Fruit fly (Drosophila melanogaster): ENCODE results near the gene CG7497.
A peak's percentile ranks its signal among the peaks of the same experiment; 100 is the strongest.

Gene CG7497

dm6 chr3L:17631247-17631646 lies 2.0 kb upstream of the CG7497 start:
- TF ChIP-seq dsf (GFP tag; optimal IDR thresholded peaks at IDR 0.05; ENCODE audit: borderline replicate concordance) (no peak), foxo (GFP tag; optimal IDR thresholded peaks at IDR 0.05) (peak in 1 of 2 experiments; percentile 2), Hnf4 (GFP tag; optimal IDR thresholded peaks at IDR 0.05) (no peak), Rel (GFP tag; optimal IDR thresholded peaks at IDR 0.05) (no peak), Rel (tag; optimal IDR thresholded peaks at IDR 0.05) (peak; percentile 34)

dm6 chr3L:17637809-17638208 lies 4.6 kb downstream of the CG7497 start:
- TF ChIP-seq jim (GFP tag; optimal IDR thresholded peaks at IDR 0.05) (no peak), HLH106 (tag; optimal IDR thresholded peaks at IDR 0.05) (no peak)

DNA sequence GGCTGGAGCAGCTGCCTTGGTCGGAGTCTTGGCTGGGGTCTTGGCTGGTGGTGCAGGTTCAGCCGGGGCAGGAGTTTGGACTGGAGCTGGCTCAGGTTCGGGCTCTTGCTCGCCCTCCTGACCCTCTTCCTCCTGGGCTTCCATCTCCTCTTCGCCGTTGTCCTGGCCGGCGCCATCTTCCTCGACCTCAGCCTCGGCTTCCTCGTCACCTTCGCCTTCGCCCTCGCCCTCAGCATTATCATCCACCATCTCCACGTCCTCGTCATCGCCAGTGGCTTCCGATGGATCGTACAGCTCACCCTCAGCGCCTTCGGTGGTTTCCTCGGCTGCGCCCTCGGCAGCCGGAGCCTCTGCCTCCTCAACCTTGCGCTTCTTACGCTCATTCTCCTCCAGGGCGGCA lies 5.4 kb downstream of the CG7497 start:
- TF ChIP-seq Vsx2 (GFP tag; optimal IDR thresholded peaks at IDR 0.05; ENCODE audit: partially characterized antibody) (no peak), dsf (GFP tag; optimal IDR thresholded peaks at IDR 0.05; ENCODE audit: borderline replicate concordance) (no peak), N (GFP tag; optimal IDR thresholded peaks at IDR 0.05) (no peak), fru (GFP tag; optimal IDR thresholded peaks at IDR 0.05) (no peak), GATAd (GFP tag; optimal IDR thresholded peaks at IDR 0.05) (no peak), brk (GFP tag; optimal IDR thresholded peaks at IDR 0.05) (no peak), OdsH (GFP tag; optimal IDR thresholded peaks at IDR 0.05) (no peak), woc (GFP tag; optimal IDR thresholded peaks at IDR 0.05) (no peak), Dfd (GFP tag; optimal IDR thresholded peaks at IDR 0.05) (no peak), dl (GFP tag; optimal IDR thresholded peaks at IDR 0.05; ENCODE audit: insufficient read depth in 1 of 2, partially characterized antibody in 2 of 2) (no peak)

DNA sequence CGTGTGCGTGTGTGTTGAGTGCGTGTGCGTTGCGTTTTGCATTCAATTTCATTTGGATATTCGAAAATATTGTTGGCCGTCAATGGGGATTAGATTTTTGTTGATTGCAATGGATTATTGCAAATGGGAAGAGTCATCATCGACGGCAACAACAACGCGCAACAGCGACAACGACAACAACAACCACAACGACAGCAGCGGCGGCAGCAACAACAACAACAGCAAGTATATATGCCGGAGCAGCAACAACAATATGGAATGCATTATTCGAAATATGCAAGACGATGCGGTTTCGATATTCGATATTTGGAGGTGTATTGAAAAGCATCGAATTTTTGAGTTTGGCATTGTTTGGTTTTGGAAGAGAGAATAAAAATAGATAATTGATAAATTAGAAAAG lies 8.8 kb downstream of the CG7497 start:
- no peak for TF ChIP-seq Abd-B (GFP tag; optimal IDR thresholded peaks at IDR 0.05)
- TF ChIP-seq Rel (GFP tag; optimal IDR thresholded peaks at IDR 0.05), result no peak
- no peak for TF ChIP-seq Rel (tag; optimal IDR thresholded peaks at IDR 0.05)
- TF ChIP-seq CG9705 (GFP tag; optimal IDR thresholded peaks at IDR 0.05), result no peak
- peak; percentile 87 for TF ChIP-seq Dfd (GFP tag; optimal IDR thresholded peaks at IDR 0.05)
- no peak for TF ChIP-seq Jra (GFP tag; optimal IDR thresholded peaks at IDR 0.05)

DNA sequence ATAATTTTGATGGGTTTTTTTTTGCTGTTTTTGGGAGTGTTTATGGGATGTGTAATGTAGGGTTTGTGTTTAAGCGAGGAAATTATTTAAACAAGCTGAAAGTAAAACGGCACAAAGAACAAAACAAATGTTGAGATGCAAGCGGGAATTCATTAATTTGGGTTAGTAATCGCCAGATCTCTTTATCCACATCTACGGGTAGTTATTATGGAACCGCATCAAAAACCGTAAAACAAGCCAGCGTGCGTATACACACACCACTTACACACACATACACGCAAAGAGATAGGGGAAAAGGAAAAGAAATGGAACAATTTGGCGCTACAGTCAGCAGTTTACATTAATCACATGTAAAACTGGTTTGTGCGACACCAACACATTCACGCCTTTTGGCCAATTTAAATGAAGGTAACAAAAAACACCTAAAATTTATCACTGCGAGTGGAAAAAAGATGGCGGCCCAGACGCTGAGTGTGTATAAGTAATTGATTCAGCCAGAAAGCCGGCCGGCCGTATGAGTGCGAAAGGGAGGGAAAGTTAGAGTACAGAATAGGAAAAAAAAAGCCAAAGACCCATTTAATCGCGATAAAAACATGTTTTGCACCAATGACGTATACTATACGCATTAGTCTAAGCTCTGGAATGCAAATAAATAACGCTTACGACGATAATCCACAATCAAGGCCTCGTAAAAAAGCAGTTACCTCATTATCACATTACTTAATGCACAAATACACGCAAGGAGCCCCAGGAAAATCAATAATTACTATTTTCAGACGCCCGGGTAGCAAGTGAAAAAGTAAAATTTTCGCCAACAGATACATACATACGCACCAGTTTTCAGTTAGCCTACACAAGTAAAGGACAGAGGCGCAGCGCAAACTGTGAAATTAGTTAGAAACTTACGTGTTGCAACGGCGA lies 11.0 kb downstream of the CG7497 start:
- TF ChIP-seq Vsx2 (GFP tag; optimal IDR thresholded peaks at IDR 0.05; ENCODE audit: partially characterized antibody), result peak; percentile 55
- no peak for TF ChIP-seq OdsH (GFP tag; optimal IDR thresholded peaks at IDR 0.05)
- no peak for TF ChIP-seq Abd-B (GFP tag; optimal IDR thresholded peaks at IDR 0.05)
- TF ChIP-seq psq (GFP tag; optimal IDR thresholded peaks at IDR 0.05), result peak; percentile 28
- TF ChIP-seq sage (GFP tag; optimal IDR thresholded peaks at IDR 0.05), result no peak
- TF ChIP-seq dmrt93B (GFP tag; optimal IDR thresholded peaks at IDR 0.05), result no peak
- no peak for TF ChIP-seq Rel (GFP tag; optimal IDR thresholded peaks at IDR 0.05)
- no peak for TF ChIP-seq Rel (tag; optimal IDR thresholded peaks at IDR 0.05)
- no peak for TF ChIP-seq br (GFP tag; optimal IDR thresholded peaks at IDR 0.05)
- TF ChIP-seq dsf (GFP tag; optimal IDR thresholded peaks at IDR 0.05; ENCODE audit: borderline replicate concordance), result no peak
- peak; percentile 2 for TF ChIP-seq woc (GFP tag; optimal IDR thresholded peaks at IDR 0.05)
- TF ChIP-seq GATAd (GFP tag; optimal IDR thresholded peaks at IDR 0.05), result no peak
- TF ChIP-seq brk (GFP tag; optimal IDR thresholded peaks at IDR 0.05), result no peak
- no peak for TF ChIP-seq jim (GFP tag; optimal IDR thresholded peaks at IDR 0.05)
- no peak for TF ChIP-seq foxo (GFP tag; optimal IDR thresholded peaks at IDR 0.05)
- TF ChIP-seq Hnf4 (GFP tag; optimal IDR thresholded peaks at IDR 0.05), result no peak
- no peak for TF ChIP-seq Dfd (GFP tag; optimal IDR thresholded peaks at IDR 0.05)
- TF ChIP-seq ey (GFP tag; optimal IDR thresholded peaks at IDR 0.05), result no peak
- no peak for TF ChIP-seq CG9705 (GFP tag; optimal IDR thresholded peaks at IDR 0.05)
- no peak for TF ChIP-seq Hr78 (GFP tag; optimal IDR thresholded peaks at IDR 0.05)

DNA sequence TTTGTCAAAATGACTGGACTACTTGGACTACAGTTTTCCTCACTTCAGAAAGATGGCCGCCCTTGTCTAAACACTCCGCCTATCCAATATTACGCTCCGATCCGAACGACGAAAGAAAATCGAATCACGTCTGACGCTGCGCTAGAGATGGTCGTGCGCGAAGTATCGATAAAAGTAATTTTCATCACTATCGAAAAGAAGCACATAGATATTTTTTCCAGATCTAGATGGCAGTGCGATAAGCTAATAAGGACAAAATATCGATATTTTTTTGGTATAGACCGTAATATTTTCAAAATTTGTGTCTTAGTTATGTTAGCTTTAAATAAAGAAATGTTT lies 11.6 kb downstream of the CG7497 start, which contains the start of gene Pep:
Gene Pep, minus strand, starts transcription at position 131 of the 339 bp plus-strand sequence.
- peak; percentile 60 for TF ChIP-seq Hnf4 (GFP tag; optimal IDR thresholded peaks at IDR 0.05)
- TF ChIP-seq CrebA (GFP tag; optimal IDR thresholded peaks at IDR 0.05; ENCODE audit: borderline replicate concordance), result no peak
- peak; percentile 59 for TF ChIP-seq Sp1 (GFP tag; optimal IDR thresholded peaks at IDR 0.05)
- TF ChIP-seq psq (GFP tag; optimal IDR thresholded peaks at IDR 0.05), result peak; percentile 45
- TF ChIP-seq ey (GFP tag; optimal IDR thresholded peaks at IDR 0.05), result peak; percentile 17
- TF ChIP-seq fru (GFP tag; optimal IDR thresholded peaks at IDR 0.05), result peak; percentile 45
- TF ChIP-seq HLH106 (tag; optimal IDR thresholded peaks at IDR 0.05), result peak; percentile 36
- no peak for TF ChIP-seq Rel (GFP tag; optimal IDR thresholded peaks at IDR 0.05)
- peak; percentile 31 for TF ChIP-seq Rel (tag; optimal IDR thresholded peaks at IDR 0.05)
- no peak for TF ChIP-seq CG32264 (GFP tag; optimal IDR thresholded peaks at IDR 0.05)
- peak; percentile 94 for TF ChIP-seq Hr83 (GFP tag; optimal IDR thresholded peaks at IDR 0.05; ENCODE audit: poor library complexity, severe bottlenecking)
- peak; percentile 89 for TF ChIP-seq Vsx2 (GFP tag; optimal IDR thresholded peaks at IDR 0.05; ENCODE audit: partially characterized antibody)
- TF ChIP-seq jim (GFP tag; optimal IDR thresholded peaks at IDR 0.05), result peak; percentile 8
- no peak for TF ChIP-seq Dfd (GFP tag; optimal IDR thresholded peaks at IDR 0.05)
- peak; percentile 42 for TF ChIP-seq sv (GFP tag; optimal IDR thresholded peaks at IDR 0.05)
- no peak for TF ChIP-seq br (GFP tag; optimal IDR thresholded peaks at IDR 0.05)
- TF ChIP-seq foxo (GFP tag; optimal IDR thresholded peaks at IDR 0.05), result peak in 1 of 2 experiments; percentile 53
- peak; percentile 84 for TF ChIP-seq brk (GFP tag; optimal IDR thresholded peaks at IDR 0.05)
- no peak for TF ChIP-seq OdsH (GFP tag; optimal IDR thresholded peaks at IDR 0.05)
- TF ChIP-seq dl (GFP tag; optimal IDR thresholded peaks at IDR 0.05; ENCODE audit: insufficient read depth in 1 of 2, partially characterized antibody in 2 of 2), result peak in 1 of 2 experiments; percentile 13
- TF ChIP-seq h (GFP tag; optimal IDR thresholded peaks at IDR 0.05), result peak; percentile 57
- TF ChIP-seq dsf (GFP tag; optimal IDR thresholded peaks at IDR 0.05; ENCODE audit: borderline replicate concordance), result peak; percentile 55
- TF ChIP-seq sage (GFP tag; optimal IDR thresholded peaks at IDR 0.05), result no peak
- peak; percentile 35 for TF ChIP-seq woc (GFP tag; optimal IDR thresholded peaks at IDR 0.05)
- no peak for TF ChIP-seq Abd-B (GFP tag; optimal IDR thresholded peaks at IDR 0.05)
- peak; percentile 68 for TF ChIP-seq rgr (GFP tag; optimal IDR thresholded peaks at IDR 0.05)

All from whole organism, wandering third instar larva.